Worm (Caenorhabditis elegans) whole organism, L4 larva: Measurements from ENCODE around the gene spp-5.

Experiments
- Y105C5A.15 ChIP-seq: fragments of 200-800 bp; sonication (Bioruptor generic); IDR thresholded peaks from 2 replicates; pipeline ENCODE4 v1.3.6; 2022; ENCODE audit warnings: missing genetic modification characterization, missing compliant biosample characterization
- attf-4 ChIP-seq: sonication (generic microtip); optimal IDR thresholded peaks from 3 replicates; lab custom pipeline; 2017; ENCODE audit warnings: missing biosample characterization, missing genetic modification characterization
- fkh-10 ChIP-seq: fragments of 150-350 bp; optimal IDR thresholded peaks from 2 replicates; lab custom pipeline; 2014; ENCODE audit warnings: missing biosample characterization, missing genetic modification reagents, missing genetic modification characterization
- lin-13 ChIP-seq: fragments of 150-350 bp; optimal IDR thresholded peaks from 2 replicates; lab custom pipeline; 2014; ENCODE audit warnings: missing biosample characterization, missing genetic modification reagents, missing genetic modification characterization
- madf-5 ChIP-seq, 2 experiments: fragments of 200-800 bp; sonication (Bioruptor generic); IDR thresholded peaks; 2 replicates each; pipeline ENCODE4 v1.3.6; 2022; ENCODE audit warnings: missing compliant biosample characterization in 2 of 2, missing genetic modification characterization in 2 of 2
- mes-2 ChIP-seq: sonication (generic microtip); optimal IDR thresholded peaks from 2 replicates; lab custom pipeline; 2016; ENCODE audit warnings: missing genotype, mild to moderate bottlenecking, missing genetic modification characterization, missing compliant biosample characterization; ENCODE audit not compliant: poor library complexity, severe bottlenecking
- nhr-48 ChIP-seq: sonication (generic microtip); optimal IDR thresholded peaks from 2 replicates; lab custom pipeline; 2016; ENCODE audit warnings: mild to moderate bottlenecking, missing genetic modification characterization, missing compliant biosample characterization
- php-3 ChIP-seq: fragments of 200-800 bp; sonication (Bioruptor generic); IDR thresholded peaks from 2 replicates; pipeline ENCODE4 v1.3.6; 2022; ENCODE audit warnings: missing genetic modification reagents, missing genetic modification characterization, missing compliant biosample characterization
- zag-1 ChIP-seq: fragments of 150-350 bp; optimal IDR thresholded peaks from 2 replicates; lab custom pipeline; 2014; ENCODE audit warnings: missing biosample characterization, missing genetic modification characterization

DNA sequence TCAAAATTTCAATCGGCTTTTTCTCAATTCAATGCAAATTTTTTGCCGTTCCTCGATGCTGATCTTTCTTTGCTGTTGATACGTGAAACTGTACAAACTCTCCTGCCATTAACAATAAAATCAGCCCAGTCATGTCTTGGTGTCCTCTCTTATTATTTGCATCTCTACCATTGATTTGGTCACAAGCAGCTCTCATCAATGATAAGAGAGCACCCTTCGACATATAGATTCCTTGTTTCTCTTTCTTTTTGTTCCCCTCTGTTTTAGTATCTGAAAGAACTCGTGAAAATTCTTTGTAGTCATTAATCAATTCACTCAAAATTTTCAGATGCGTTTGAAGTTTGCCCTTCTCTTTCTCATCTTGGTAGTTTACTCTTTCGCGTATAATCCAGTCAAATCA, 28.3 kb downstream of the spp-5 start, which contains the start of gene lron-7:
- TF ChIP-seq attf-4 (tag; lab: Kevin White, UChicago) (no peak), php-3 (GFP tag; lab: Robert Waterston, UW) (no peak), fkh-10 (no peak), zag-1 (tag; lab: Kevin White, UChicago) (no peak), nhr-48 (tag; lab: Kevin White, UChicago) (no peak), mes-2 (tag; lab: Kevin White, UChicago) (no peak), madf-5 (GFP tag; IDR thresholded peaks at IDR 0.05; lab: Robert Waterston, UW) (no peak), lin-13 (GFP tag; lab: Kevin White, UChicago) (no peak), Y105C5A.15 (GFP tag; lab: Robert Waterston, UW) (no peak)
